Worm (Caenorhabditis elegans) whole organism, mixed stage, embryonic: ENCODE results near the gene F14D7.1.

Source experiments
- M03D4.4 ChIP-seq: sonication (generic microtip); optimal IDR thresholded peaks from 2 replicates; lab custom pipeline; 2017; ENCODE audit warnings: mild to moderate bottlenecking, missing genetic modification characterization, missing compliant biosample characterization
- bed-3 ChIP-seq: fragments of 200-800 bp; sonication (Bioruptor generic); optimal IDR thresholded peaks from 3 replicates; lab custom pipeline; 2018; ENCODE audit warnings: mild to moderate bottlenecking, missing genetic modification characterization, moderate library complexity, missing compliant biosample characterization
- blmp-1 ChIP-seq: fragments of 150-350 bp; optimal IDR thresholded peaks from 2 replicates; lab custom pipeline; 2014; ENCODE audit warnings: missing biosample characterization, missing genetic modification characterization
- ceh-39 ChIP-seq: fragments of 150-350 bp; optimal IDR thresholded peaks from 2 replicates; lab custom pipeline; 2014; ENCODE audit warnings: missing biosample characterization, missing genetic modification characterization
- ceh-43 ChIP-seq: fragments of 200-800 bp; sonication (Bioruptor generic); optimal IDR thresholded peaks from 2 replicates; lab custom pipeline; 2018; ENCODE audit warnings: mild to moderate bottlenecking, missing genetic modification characterization, moderate library complexity, missing compliant biosample characterization
- ceh-83 ChIP-seq: fragments of 200-800 bp; sonication (Bioruptor generic); optimal IDR thresholded peaks from 2 replicates; lab custom pipeline; 2018; ENCODE audit warnings: mild to moderate bottlenecking, missing genetic modification characterization, missing compliant biosample characterization
- ces-1 ChIP-seq: fragments of 150-350 bp; optimal IDR thresholded peaks from 2 replicates; lab custom pipeline; 2014; ENCODE audit warnings: missing biosample characterization, missing genetic modification reagents, missing genetic modification characterization
- drap-1 ChIP-seq: fragments of 200-800 bp; sonication (Bioruptor generic); optimal IDR thresholded peaks from 3 replicates; lab custom pipeline; 2018; ENCODE audit warnings: mild to moderate bottlenecking, missing genetic modification characterization, missing compliant biosample characterization
- elt-1 ChIP-seq: sonication (generic microtip); optimal IDR thresholded peaks from 2 replicates; lab custom pipeline; 2017; ENCODE audit warnings: missing genetic modification characterization, mild to moderate bottlenecking, missing compliant biosample characterization, antibody characterized with exemption, moderate library complexity, borderline replicate concordance; ENCODE audit not compliant: insufficient read depth
- elt-3 ChIP-seq: fragments of 150-350 bp; optimal IDR thresholded peaks from 2 replicates; lab custom pipeline; 2014; ENCODE audit warnings: missing biosample characterization, missing genetic modification characterization
- flh-1 ChIP-seq: fragments of 200-800 bp; sonication (Bioruptor generic); optimal IDR thresholded peaks from 2 replicates; lab custom pipeline; 2018; ENCODE audit warnings: mild to moderate bottlenecking, missing genetic modification characterization, moderate library complexity, missing compliant biosample characterization
- ham-2 ChIP-seq: fragments of 200-800 bp; sonication (Bioruptor generic); optimal IDR thresholded peaks from 2 replicates; lab custom pipeline; 2018; ENCODE audit warnings: mild to moderate bottlenecking, missing genetic modification characterization, missing compliant biosample characterization
- hlh-1 ChIP-seq: fragments of 150-350 bp; optimal IDR thresholded peaks from 2 replicates; lab custom pipeline; 2014; ENCODE audit warnings: missing biosample characterization, missing genetic modification reagents, missing genetic modification characterization
- lin-32 ChIP-seq: fragments of 200-800 bp; sonication (Bioruptor generic); optimal IDR thresholded peaks from 2 replicates; lab custom pipeline; 2018; ENCODE audit warnings: mild to moderate bottlenecking, missing genetic modification characterization, missing compliant biosample characterization
- lsy-2 ChIP-seq: fragments of 150-350 bp; optimal IDR thresholded peaks from 2 replicates; lab custom pipeline; 2014; ENCODE audit warnings: missing biosample characterization, missing genetic modification characterization
- mab-5 ChIP-seq: fragments of 150-350 bp; optimal IDR thresholded peaks from 2 replicates; lab custom pipeline; 2014; ENCODE audit warnings: missing biosample characterization, missing genetic modification characterization
- mep-1 ChIP-seq: fragments of 150-350 bp; optimal IDR thresholded peaks from 2 replicates; lab custom pipeline; 2017; ENCODE audit warnings: missing biosample characterization, missing genetic modification reagents, missing genetic modification characterization, inconsistent platforms
- mls-2 ChIP-seq: sonication (generic microtip); optimal IDR thresholded peaks from 2 replicates; lab custom pipeline; 2016; ENCODE audit warnings: mild to moderate bottlenecking, missing genetic modification characterization, moderate library complexity, missing compliant biosample characterization
- nhr-2 ChIP-seq: fragments of 150-350 bp; optimal IDR thresholded peaks from 2 replicates; lab custom pipeline; 2014; ENCODE audit warnings: missing biosample characterization, missing genetic modification characterization
- nhr-237 ChIP-seq: fragments of 150-350 bp; optimal IDR thresholded peaks from 2 replicates; lab custom pipeline; 2014; ENCODE audit warnings: missing biosample characterization, missing genetic modification characterization
- nhr-28 ChIP-seq: fragments of 150-350 bp; optimal IDR thresholded peaks from 2 replicates; lab custom pipeline; 2014; ENCODE audit warnings: missing biosample characterization, missing genetic modification characterization
- nhr-76 ChIP-seq: sonication (generic microtip); optimal IDR thresholded peaks from 2 replicates; lab custom pipeline; 2017; ENCODE audit warnings: missing biosample characterization, missing genetic modification characterization
- pha-4 ChIP-seq: fragments of 150-350 bp; optimal IDR thresholded peaks from 2 replicates; lab custom pipeline; 2018; ENCODE audit warnings: missing biosample characterization, missing genetic modification reagents, missing genetic modification characterization
- sem-2 ChIP-seq: fragments of 200-800 bp; sonication (Bioruptor generic); optimal IDR thresholded peaks from 2 replicates; lab custom pipeline; 2018; ENCODE audit warnings: mild to moderate bottlenecking, missing genetic modification characterization, missing compliant biosample characterization
- snpc-4 ChIP-seq: fragments of 150-350 bp; optimal IDR thresholded peaks from 2 replicates; lab custom pipeline; 2014; ENCODE audit warnings: missing biosample characterization, missing genetic modification characterization
- unc-120 ChIP-seq: sonication (generic microtip); optimal IDR thresholded peaks from 2 replicates; lab custom pipeline; 2017; ENCODE audit warnings: missing genetic modification characterization, missing compliant biosample characterization; ENCODE audit not compliant: poor library complexity, severe bottlenecking
- unc-39 ChIP-seq: fragments of 150-350 bp; optimal IDR thresholded peaks from 2 replicates; lab custom pipeline; 2014; ENCODE audit warnings: missing biosample characterization, missing genetic modification characterization
- unc-62 ChIP-seq: fragments of 150-350 bp; optimal IDR thresholded peaks from 2 replicates; lab custom pipeline; 2014; ENCODE audit warnings: missing biosample characterization, missing genetic modification reagents, missing genetic modification characterization
- zip-8 ChIP-seq: fragments of 150-350 bp; optimal IDR thresholded peaks from 2 replicates; lab custom pipeline; 2014; ENCODE audit warnings: missing biosample characterization, missing genetic modification characterization
- ztf-11 ChIP-seq: fragments of 150-350 bp; optimal IDR thresholded peaks from 2 replicates; lab custom pipeline; 2014; ENCODE audit warnings: missing biosample characterization, missing genetic modification characterization

F14D7.1 gene

ce11 chrV:14289363-14289762 is at the start of gene F14D7.1:
Gene F14D7.1 (minus strand): TSS chrV:14289463.
- TF ChIP-seq elt-3 (tag; lab: Kevin White, UChicago) (no peak), pha-4 (tag; lab: Kevin White, UChicago) (no peak), unc-39 (tag; lab: Kevin White, UChicago) (no peak), elt-1 (tag; lab: Kevin White, UChicago) (no peak), lin-32 (GFP tag; lab: Kevin White, UChicago) (no peak), M03D4.4 (tag; lab: Kevin White, UChicago) (no peak), nhr-237 (tag; lab: Kevin White, UChicago) (no peak), ceh-39 (tag; lab: Kevin White, UChicago) (no peak)

- TF ChIP-seq mep-1 (no peak), ceh-43 (GFP tag; lab: Kevin White, UChicago) (no peak), unc-120 (tag; lab: Kevin White, UChicago) (no peak), nhr-76 (no peak), nhr-237 (tag; lab: Kevin White, UChicago) (no peak), flh-1 (GFP tag; lab: Kevin White, UChicago) (no peak), snpc-4 (no peak)
These were observed 47.4 kb upstream of the F14D7.1 start, which contains the start of gene srm-6 for ce11 chrV:14336655-14337054. Gene srm-6 (plus strand): TSS chrV:14336955.

ce11 chrV:14334901-14335300 is 45.6 kb upstream of the F14D7.1 start, which contains the start of gene srm-5:
Gene srm-5 (plus strand): TSS chrV:14335201.
- TF ChIP-seq ham-2 (GFP tag; lab: Kevin White, UChicago) (no peak), ces-1 (no peak), elt-3 (tag; lab: Kevin White, UChicago) (no peak), flh-1 (GFP tag; lab: Kevin White, UChicago) (no peak), ztf-11 (no peak), unc-62 (GFP tag; lab: Kevin White, UChicago) (no peak), sem-2 (GFP tag; lab: Kevin White, UChicago) (no peak), mep-1 (no peak), blmp-1 (tag; lab: Kevin White, UChicago) (no peak), nhr-2 (tag; lab: Kevin White, UChicago) (no peak), M03D4.4 (tag; lab: Kevin White, UChicago) (no peak)

- no peak for TF ChIP-seq ham-2 (GFP tag; lab: Kevin White, UChicago)
These were observed 43.9 kb upstream of the F14D7.1 start, which contains the start of gene srm-4 for ce11 chrV:14333116-14333515. Gene srm-4 (plus strand): TSS chrV:14333416.

ce11 chrV:14331477-14331876 is 42.2 kb upstream of the F14D7.1 start, which contains the start of gene F47B8.8:
Gene F47B8.8 (plus strand): TSS chrV:14331733.
- TF ChIP-seq elt-3 (tag; lab: Kevin White, UChicago) (no peak), hlh-1 (tag; lab: Kevin White, UChicago) (no peak), zip-8 (tag; lab: Kevin White, UChicago) (no peak), bed-3 (GFP tag; lab: Kevin White, UChicago) (no peak), flh-1 (GFP tag; lab: Kevin White, UChicago) (no peak), nhr-237 (tag; lab: Kevin White, UChicago) (no peak), elt-1 (tag; lab: Kevin White, UChicago) (no peak), nhr-28 (no peak), mep-1 (no peak), unc-62 (GFP tag; lab: Kevin White, UChicago) (no peak), snpc-4 (no peak), ceh-83 (GFP tag; lab: Kevin White, UChicago) (no peak), blmp-1 (tag; lab: Kevin White, UChicago) (no peak), ham-2 (GFP tag; lab: Kevin White, UChicago) (no peak), lsy-2 (no peak), mab-5 (tag; lab: Kevin White, UChicago) (no peak), drap-1 (GFP tag; lab: Kevin White, UChicago) (no peak)
- TF ChIP-seq, all 35 proteins: peak for 0

- TF ChIP-seq mls-2 (tag; lab: Kevin White, UChicago) = no peak
- TF ChIP-seq unc-62 (GFP tag; lab: Kevin White, UChicago) = no peak
These were observed 39.5 kb upstream of the F14D7.1 start, which contains the start of gene pepm-1 for ce11 chrV:14328806-14329205. Gene pepm-1 (plus strand): TSS chrV:14329106.
